Worm (Caenorhabditis elegans) whole organism, midembryonic: ENCODE measurements around the gene Y47D7A.11.

Source experiments
- T22C8.4 ChIP-seq: fragments of 200-800 bp; sonication (Bioruptor generic); IDR thresholded peaks from 2 replicates; pipeline ENCODE4 v1.3.6; 2022; ENCODE audit warnings: missing genetic modification characterization, missing compliant biosample characterization
- cog-1 ChIP-seq: sonication (generic microtip); optimal IDR thresholded peaks from 2 replicates; lab custom pipeline; 2016; ENCODE audit warnings: missing genetic modification characterization, missing compliant biosample characterization
- flt-1 ChIP-seq: fragments of 200-800 bp; sonication (Bioruptor generic); IDR thresholded peaks from 2 replicates; pipeline ENCODE4 v1.3.6; 2022; ENCODE audit warnings: missing genetic modification characterization, missing compliant biosample characterization
- klf-2 ChIP-seq: fragments of 200-800 bp; sonication (Bioruptor generic); conservative IDR thresholded peaks from 2 replicates; pipeline ENCODE4 v1.3.6; 2022; ENCODE audit warnings: missing genetic modification reagents, missing genetic modification characterization, missing compliant biosample characterization
- med-1 ChIP-seq: sonication (generic microtip); optimal IDR thresholded peaks from 2 replicates; lab custom pipeline; 2017; ENCODE audit warnings: missing genetic modification characterization, mild to moderate bottlenecking, missing compliant biosample characterization, antibody characterized with exemption, missing genetic modification reagents; ENCODE audit not compliant: insufficient read depth
- tab-1 ChIP-seq: fragments of 200-800 bp; sonication (Bioruptor generic); IDR thresholded peaks from 2 replicates; pipeline ENCODE4 v1.3.6; 2022; ENCODE audit warnings: missing genetic modification characterization, missing compliant biosample characterization
- ztf-29 ChIP-seq: fragments of 200-800 bp; sonication (Bioruptor generic); IDR thresholded peaks from 2 replicates; pipeline ENCODE4 v1.3.6; 2022; ENCODE audit warnings: missing genetic modification reagents, missing genetic modification characterization, missing compliant biosample characterization

DNA sequence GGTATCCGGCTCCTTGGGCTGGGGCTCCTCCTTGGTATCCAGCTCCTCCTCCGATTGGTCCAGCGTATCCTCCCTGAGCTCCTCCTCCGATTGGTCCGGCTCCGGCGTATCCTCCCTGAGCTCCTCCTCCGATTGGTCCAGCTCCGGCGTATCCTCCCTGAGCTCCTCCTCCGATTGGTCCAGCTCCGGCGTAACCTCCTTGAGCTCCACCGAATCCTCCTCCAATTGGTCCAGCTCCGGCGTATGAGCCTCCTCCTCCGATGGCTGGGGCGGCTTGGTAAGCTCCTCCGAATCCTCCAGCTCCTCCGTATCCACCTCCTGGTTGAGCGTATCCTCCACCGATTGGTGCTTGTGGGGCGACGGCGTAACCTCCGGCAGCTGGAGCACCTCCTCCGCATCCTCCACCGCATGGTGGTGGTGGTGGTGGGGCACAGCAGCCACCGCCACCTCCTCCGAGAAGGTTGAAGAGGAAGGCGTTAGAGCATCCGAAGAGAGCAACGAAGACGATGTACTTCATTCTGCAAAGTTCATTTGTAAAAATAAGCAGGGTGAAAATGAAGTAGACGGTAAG is 7.4 kb upstream of the Y47D7A.11 start, which contains the start of gene Y47D7A.13:
- TF ChIP-seq tab-1 (GFP tag; lab: Robert Waterston, UW) (no peak), flt-1 (GFP tag; lab: Robert Waterston, UW) (no peak), klf-2 (GFP tag; lab: Robert Waterston, UW) (no peak), med-1 (GFP tag; lab: Kevin White, UChicago) (no peak), cog-1 (no peak), ztf-29 (no peak), T22C8.4 (GFP tag; lab: Robert Waterston, UW) (no peak)
